Worm (Caenorhabditis elegans) whole organism, L3 larva: ENCODE measurements around the gene srv-1.

Experiments used
- ceh-28 ChIP-seq: fragments of 150-350 bp; optimal IDR thresholded peaks from 2 replicates; lab custom pipeline; 2014; ENCODE audit warnings: missing biosample characterization, missing genetic modification reagents, missing genetic modification characterization
- ceh-82 ChIP-seq: fragments of 150-350 bp; optimal IDR thresholded peaks from 2 replicates; lab custom pipeline; 2014; ENCODE audit warnings: missing biosample characterization, missing genetic modification characterization
- nhr-11 ChIP-seq: fragments of 150-350 bp; optimal IDR thresholded peaks from 2 replicates; lab custom pipeline; 2014; ENCODE audit warnings: missing biosample characterization, missing genetic modification characterization

- TF ChIP-seq ceh-82 (tag; lab: Kevin White, UChicago) (no peak), ceh-28 (tag; lab: Kevin White, UChicago) (no peak), nhr-11 (no peak)
These were observed at the start of gene srv-1 for ce11 chrIII:6850255-6850654.
